Fruit fly (Drosophila melanogaster): ENCODE results near the gene bou.

DNA sequence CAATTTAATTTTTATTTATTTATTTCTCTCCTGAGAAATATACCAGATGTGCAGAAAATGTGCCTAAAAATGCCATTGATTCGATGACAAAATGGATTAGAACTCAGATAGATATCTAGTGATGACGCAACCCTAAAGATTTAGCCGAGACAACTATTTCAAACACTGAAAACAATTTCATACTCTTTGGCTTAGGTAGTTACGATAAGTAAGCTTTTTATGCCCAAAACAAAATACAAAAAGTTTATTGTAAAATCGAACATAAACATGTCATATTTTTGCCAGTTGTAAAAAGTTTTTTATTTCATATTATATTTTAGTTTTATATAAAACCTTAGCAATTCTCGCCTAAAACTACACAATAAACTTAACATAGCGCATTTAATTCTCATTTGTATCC, 12.9 kb upstream of the bou start, which contains the start of gene CG3040:
- TF ChIP-seq psq (GFP tag; optimal IDR thresholded peaks at IDR 0.05) (no peak), Mio (GFP tag; optimal IDR thresholded peaks at IDR 0.05) (no peak), Sp1 (GFP tag; optimal IDR thresholded peaks at IDR 0.05) (peak; percentile 26), rgr (GFP tag; optimal IDR thresholded peaks at IDR 0.05) (peak; percentile 30), h (GFP tag; optimal IDR thresholded peaks at IDR 0.05) (peak; percentile 23), pan (optimal IDR thresholded peaks at IDR 0.05) (no peak), Jra (GFP tag; optimal IDR thresholded peaks at IDR 0.05) (peak; percentile 6)
